Worm (Caenorhabditis elegans) whole organism, midembryonic: ENCODE measurements around the gene sms-3.
A peak's percentile ranks its signal among the peaks of the same experiment; 100 is the strongest.

Source experiments
- T22C8.4 ChIP-seq: fragments of 200-800 bp; sonication (Bioruptor generic); IDR thresholded peaks from 2 replicates; pipeline ENCODE4 v1.3.6; 2022; ENCODE audit warnings: missing genetic modification characterization, missing compliant biosample characterization
- cog-1 ChIP-seq: sonication (generic microtip); optimal IDR thresholded peaks from 2 replicates; lab custom pipeline; 2016; ENCODE audit warnings: missing genetic modification characterization, missing compliant biosample characterization
- flt-1 ChIP-seq: fragments of 200-800 bp; sonication (Bioruptor generic); IDR thresholded peaks from 2 replicates; pipeline ENCODE4 v1.3.6; 2022; ENCODE audit warnings: missing genetic modification characterization, missing compliant biosample characterization
- klf-2 ChIP-seq: fragments of 200-800 bp; sonication (Bioruptor generic); conservative IDR thresholded peaks from 2 replicates; pipeline ENCODE4 v1.3.6; 2022; ENCODE audit warnings: missing genetic modification reagents, missing genetic modification characterization, missing compliant biosample characterization
- med-1 ChIP-seq: sonication (generic microtip); optimal IDR thresholded peaks from 2 replicates; lab custom pipeline; 2017; ENCODE audit warnings: missing genetic modification characterization, mild to moderate bottlenecking, missing compliant biosample characterization, antibody characterized with exemption, missing genetic modification reagents; ENCODE audit not compliant: insufficient read depth
- ref-1 ChIP-seq: fragments of 200-800 bp; sonication (Bioruptor generic); conservative IDR thresholded peaks from 2 replicates; pipeline ENCODE4 v1.3.6; 2022; ENCODE audit warnings: missing genetic modification reagents, missing genetic modification characterization, missing compliant biosample characterization
- tab-1 ChIP-seq: fragments of 200-800 bp; sonication (Bioruptor generic); IDR thresholded peaks from 2 replicates; pipeline ENCODE4 v1.3.6; 2022; ENCODE audit warnings: missing genetic modification characterization, missing compliant biosample characterization
- ztf-23 ChIP-seq: fragments of 200-800 bp; sonication (Bioruptor generic); IDR thresholded peaks from 2 replicates; pipeline ENCODE4 v1.3.6; 2022; ENCODE audit warnings: missing genetic modification reagents, missing genetic modification characterization, missing compliant biosample characterization
- ztf-29 ChIP-seq: fragments of 200-800 bp; sonication (Bioruptor generic); IDR thresholded peaks from 2 replicates; pipeline ENCODE4 v1.3.6; 2022; ENCODE audit warnings: missing genetic modification reagents, missing genetic modification characterization, missing compliant biosample characterization

Gene sms-3

ce11 chrIII:1618915-1619314, 18.0 kb upstream of the sms-3 start, which contains the start of gene Y22D7AL.10:
Gene Y22D7AL.10, minus strand, starts transcription at chrIII:1618929.
- peak; percentile 89 for TF ChIP-seq ztf-23 (GFP tag; lab: Robert Waterston, UW)
- TF ChIP-seq ref-1 (GFP tag; lab: Robert Waterston, UW): no peak
- TF ChIP-seq klf-2 (GFP tag; lab: Robert Waterston, UW): peak; percentile 83
- peak; percentile 90 for TF ChIP-seq med-1 (GFP tag; lab: Kevin White, UChicago)
- TF ChIP-seq T22C8.4 (GFP tag; lab: Robert Waterston, UW): peak; percentile 61
- peak; percentile 90 for TF ChIP-seq cog-1 (tag; lab: Kevin White, UChicago)
- peak; percentile 72 for TF ChIP-seq ztf-29
- peak; percentile 93 for TF ChIP-seq flt-1 (GFP tag; lab: Robert Waterston, UW)
- TF ChIP-seq tab-1 (GFP tag; lab: Robert Waterston, UW): peak; percentile 90

DNA sequence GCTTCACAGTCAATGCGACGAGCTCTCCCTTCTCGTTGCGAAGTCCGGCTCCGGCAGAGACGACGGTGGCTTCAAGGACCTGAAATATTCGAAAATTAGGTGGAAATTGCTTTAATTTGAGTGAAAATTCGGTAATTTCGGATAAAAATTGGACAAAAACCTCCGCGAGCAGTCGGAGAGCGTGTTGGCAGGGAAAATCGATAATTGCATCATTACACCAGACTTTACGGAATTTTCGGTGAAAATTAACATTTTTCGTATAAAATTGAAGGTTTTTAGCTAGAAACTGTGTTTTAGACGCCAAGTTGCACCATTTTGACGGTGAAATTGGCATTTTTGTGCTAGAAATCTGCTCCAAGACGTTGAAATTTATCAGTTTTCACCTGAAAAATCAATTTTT, 17.4 kb upstream of the sms-3 start:
- peak; percentile 52; the same call in 1 of the 2 replicates for TF ChIP-seq T22C8.4 (GFP tag; lab: Robert Waterston, UW)
- TF ChIP-seq ztf-23 (GFP tag; lab: Robert Waterston, UW): no peak
- TF ChIP-seq tab-1 (GFP tag; lab: Robert Waterston, UW): no peak

ce11 chrIII:1616245-1617026, 15.5 kb upstream of the sms-3 start:
- no peak for TF ChIP-seq cog-1 (tag; lab: Kevin White, UChicago)
- TF ChIP-seq med-1 (GFP tag; lab: Kevin White, UChicago): no peak
- TF ChIP-seq klf-2 (GFP tag; lab: Robert Waterston, UW): no peak
- TF ChIP-seq ztf-23 (GFP tag; lab: Robert Waterston, UW): no peak
- TF ChIP-seq ref-1 (GFP tag; lab: Robert Waterston, UW): no peak
- TF ChIP-seq flt-1 (GFP tag; lab: Robert Waterston, UW): no peak
- no peak for TF ChIP-seq ztf-29
- TF ChIP-seq T22C8.4 (GFP tag; lab: Robert Waterston, UW): no peak
- no peak for TF ChIP-seq tab-1 (GFP tag; lab: Robert Waterston, UW)

ce11 chrIII:1614412-1614811, 13.5 kb upstream of the sms-3 start:
- TF ChIP-seq flt-1 (GFP tag; lab: Robert Waterston, UW) (no peak), med-1 (GFP tag; lab: Kevin White, UChicago) (no peak), cog-1 (tag; lab: Kevin White, UChicago) (no peak), ztf-23 (GFP tag; lab: Robert Waterston, UW) (no peak), T22C8.4 (GFP tag; lab: Robert Waterston, UW) (no peak), tab-1 (GFP tag; lab: Robert Waterston, UW) (no peak), ztf-29 (no peak), ref-1 (GFP tag; lab: Robert Waterston, UW) (no peak), klf-2 (GFP tag; lab: Robert Waterston, UW) (no peak)

- TF ChIP-seq ztf-29: no peak
- TF ChIP-seq tab-1 (GFP tag; lab: Robert Waterston, UW): no peak
- TF ChIP-seq ztf-23 (GFP tag; lab: Robert Waterston, UW): no peak
- TF ChIP-seq cog-1 (tag; lab: Kevin White, UChicago): no peak
- TF ChIP-seq T22C8.4 (GFP tag; lab: Robert Waterston, UW): no peak
- no peak for TF ChIP-seq med-1 (GFP tag; lab: Kevin White, UChicago)
- no peak for TF ChIP-seq ref-1 (GFP tag; lab: Robert Waterston, UW)
- no peak for TF ChIP-seq klf-2 (GFP tag; lab: Robert Waterston, UW)
- TF ChIP-seq flt-1 (GFP tag; lab: Robert Waterston, UW): no peak
Observed at ce11 chrIII:1613933-1614332, 13.0 kb upstream of the sms-3 start, which contains the start of gene Y22D7AL.9. Gene Y22D7AL.9, minus strand, starts transcription at chrIII:1614033.

DNA sequence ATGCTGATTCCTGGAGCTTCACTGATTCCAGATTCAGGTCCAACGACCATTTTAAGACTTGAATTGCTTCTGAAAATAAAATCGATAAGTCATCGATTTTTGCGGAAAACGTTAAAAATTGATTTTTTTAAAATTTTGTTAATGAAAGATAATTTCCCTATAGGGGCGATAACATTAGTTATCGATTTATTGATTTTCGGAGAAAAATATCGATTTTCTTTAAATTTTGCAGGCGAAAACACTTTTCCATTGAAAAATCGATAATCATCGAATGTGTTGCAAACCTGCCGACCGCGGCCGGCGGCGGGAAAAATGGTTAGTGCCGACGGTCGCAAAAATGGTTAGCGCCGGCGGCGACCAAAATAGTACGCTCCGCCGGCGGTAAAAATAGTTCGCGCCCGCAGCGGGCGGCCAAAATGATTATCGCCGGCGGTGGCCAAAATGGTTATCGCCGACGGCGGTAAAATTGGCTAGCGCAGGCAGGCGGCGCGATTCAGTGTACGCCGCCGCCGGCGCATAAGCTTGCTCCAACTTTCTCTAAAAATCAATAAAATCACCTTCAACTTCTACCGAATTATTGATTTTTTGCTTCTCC, 12.1 kb upstream of the sms-3 start:
- TF ChIP-seq cog-1 (tag; lab: Kevin White, UChicago): no peak
- no peak for TF ChIP-seq ztf-23 (GFP tag; lab: Robert Waterston, UW)
- no peak for TF ChIP-seq klf-2 (GFP tag; lab: Robert Waterston, UW)
- no peak for TF ChIP-seq ztf-29
- peak; percentile 63; the same call in 1 of the 2 replicates for TF ChIP-seq T22C8.4 (GFP tag; lab: Robert Waterston, UW)

DNA sequence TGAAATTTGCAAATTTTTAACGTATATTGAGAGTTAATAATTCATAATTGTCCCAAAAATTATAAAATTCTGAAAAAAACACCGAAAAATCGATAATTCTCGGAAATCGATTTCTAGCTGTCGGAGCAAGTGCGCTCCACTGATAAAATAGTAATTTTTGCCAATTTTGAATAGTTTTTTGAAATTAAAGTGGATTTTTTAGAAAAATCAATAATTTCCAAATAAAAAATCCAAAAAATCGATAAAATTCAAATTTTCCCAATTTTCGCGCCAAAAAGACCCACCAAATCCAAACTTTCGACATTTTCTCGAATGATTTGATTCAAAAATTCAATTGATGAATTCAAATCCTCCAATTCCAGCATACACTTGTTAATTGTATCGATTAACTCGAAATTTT, 10.0 kb upstream of the sms-3 start:
- peak; percentile 59 for TF ChIP-seq T22C8.4 (GFP tag; lab: Robert Waterston, UW)
- no peak for TF ChIP-seq ref-1 (GFP tag; lab: Robert Waterston, UW)

ce11 chrIII:1607659-1608058, 6.7 kb upstream of the sms-3 start:
- TF ChIP-seq ztf-29 (no peak), ztf-23 (GFP tag; lab: Robert Waterston, UW) (no peak), tab-1 (GFP tag; lab: Robert Waterston, UW) (no peak), T22C8.4 (GFP tag; lab: Robert Waterston, UW) (no peak), med-1 (GFP tag; lab: Kevin White, UChicago) (no peak), klf-2 (GFP tag; lab: Robert Waterston, UW) (no peak), ref-1 (GFP tag; lab: Robert Waterston, UW) (no peak), cog-1 (tag; lab: Kevin White, UChicago) (no peak), flt-1 (GFP tag; lab: Robert Waterston, UW) (no peak)

ce11 chrIII:1604514-1604976, 3.6 kb upstream of the sms-3 start, which contains the start of gene Y22D7AL.6:
Gene Y22D7AL.6, plus strand, starts transcription at chrIII:1604926.
- TF ChIP-seq cog-1 (tag; lab: Kevin White, UChicago) (peak; percentile 42), ref-1 (GFP tag; lab: Robert Waterston, UW) (peak; percentile 76), klf-2 (GFP tag; lab: Robert Waterston, UW) (peak; percentile 89), ztf-23 (GFP tag; lab: Robert Waterston, UW) (peak; percentile 85), ztf-29 (peak; percentile 83), T22C8.4 (GFP tag; lab: Robert Waterston, UW) (peak; percentile 77), flt-1 (GFP tag; lab: Robert Waterston, UW) (peak; percentile 92), med-1 (GFP tag; lab: Kevin White, UChicago) (peak; percentile 39), tab-1 (GFP tag; lab: Robert Waterston, UW) (peak; percentile 91)
